Fruit fly (Drosophila melanogaster) whole organism, embryonic: ENCODE data around the gene mRF1.

Source experiments
- ATbp ChIP-seq: fragments of 200-800 bp; sonication (Bioruptor generic); optimal IDR thresholded peaks from 2 replicates; lab custom pipeline; 2017; ENCODE audit warnings: missing biosample characterization, mild to moderate bottlenecking, missing genetic modification characterization, missing genetic modification reagents
- Bdp1 ChIP-seq: fragments of 200-800 bp; sonication (Bioruptor generic); optimal IDR thresholded peaks from 3 replicates; lab custom pipeline; 2016; ENCODE audit warnings: missing biosample characterization, missing genetic modification characterization
- CG1024 ChIP-seq: fragments of 200-800 bp; sonication (Bioruptor generic); IDR thresholded peaks from 2 replicates; pipeline ENCODE4 v1.3.6; 2022; ENCODE audit warnings: missing biosample characterization, missing genetic modification characterization
- CG10366 ChIP-seq: fragments of 200-800 bp; sonication (Bioruptor generic); IDR thresholded peaks from 2 replicates; pipeline ENCODE4 v1.3.6; 2022; ENCODE audit warnings: missing biosample characterization, missing genetic modification characterization
- CG11456 ChIP-seq: fragments of 200-800 bp; sonication (Bioruptor generic); IDR thresholded peaks from 3 replicates; pipeline ENCODE4 v1.3.6; 2022; ENCODE audit warnings: missing biosample characterization, missing genetic modification characterization
- CG12299 ChIP-seq: fragments of 200-800 bp; sonication (Bioruptor generic); optimal IDR thresholded peaks from 2 replicates; lab custom pipeline; 2018; ENCODE audit warnings: missing biosample characterization, mild to moderate bottlenecking, missing genetic modification characterization
- CG17328 ChIP-seq: fragments of 200-800 bp; sonication (Bioruptor generic); IDR thresholded peaks from 2 replicates; pipeline ENCODE4 v1.3.6; 2022; ENCODE audit warnings: missing biosample characterization, missing genetic modification characterization
- CG18011 ChIP-seq: fragments of 200-800 bp; sonication (Bioruptor generic); optimal IDR thresholded peaks from 2 replicates; lab custom pipeline; 2017; ENCODE audit warnings: missing biosample characterization, missing genetic modification characterization, mild to moderate bottlenecking, moderate library complexity, missing genotype
- CG2120 ChIP-seq: fragments of 200-800 bp; sonication (Bioruptor generic); optimal IDR thresholded peaks from 3 replicates; lab custom pipeline; 2016; ENCODE audit warnings: missing biosample characterization, missing genetic modification characterization
- CG32532 ChIP-seq: fragments of 200-800 bp; sonication (Bioruptor generic); IDR thresholded peaks from 2 replicates; pipeline ENCODE4 v1.3.6; 2022; ENCODE audit warnings: missing biosample characterization, missing genetic modification characterization
- CG33213 ChIP-seq: fragments of 200-800 bp; sonication (Bioruptor generic); optimal IDR thresholded peaks from 3 replicates; lab custom pipeline; 2016; ENCODE audit warnings: missing biosample characterization, missing genetic modification characterization
- CG34224 ChIP-seq: fragments of 200-800 bp; sonication (Bioruptor generic); IDR thresholded peaks from 3 replicates; pipeline ENCODE4 v1.3.6; 2022; ENCODE audit warnings: missing biosample characterization, missing genetic modification characterization; ENCODE audit not compliant: partially characterized antibody
- CG34376 ChIP-seq: fragments of 200-800 bp; sonication (Bioruptor generic); optimal IDR thresholded peaks from 2 replicates; lab custom pipeline; 2018; ENCODE audit warnings: missing biosample characterization, mild to moderate bottlenecking, missing genetic modification characterization
- CG3847 ChIP-seq: fragments of 200-800 bp; sonication (Bioruptor generic); IDR thresholded peaks from 2 replicates; pipeline ENCODE4 v1.3.6; 2022; ENCODE audit warnings: missing biosample characterization, missing genetic modification characterization
- CG3995 ChIP-seq: fragments of 200-800 bp; sonication (Bioruptor generic); optimal IDR thresholded peaks from 3 replicates; lab custom pipeline; 2016; ENCODE audit warnings: missing biosample characterization, missing genetic modification characterization
- CG4854 ChIP-seq: fragments of 200-800 bp; sonication (Bioruptor generic); optimal IDR thresholded peaks from 2 replicates; lab custom pipeline; 2016; ENCODE audit warnings: missing biosample characterization, missing genetic modification characterization, inconsistent platforms
- CG6175 ChIP-seq: fragments of 200-800 bp; sonication (Bioruptor generic); IDR thresholded peaks from 3 replicates; pipeline ENCODE4 v1.3.6; 2022; ENCODE audit warnings: missing biosample characterization, missing genetic modification characterization
- CG6689 ChIP-seq: fragments of 200-800 bp; sonication (Bioruptor generic); IDR thresholded peaks from 2 replicates; pipeline ENCODE4 v1.3.6; 2022; ENCODE audit warnings: missing biosample characterization, missing genetic modification characterization
- CG6854 ChIP-seq: fragments of 200-800 bp; sonication (Bioruptor generic); optimal IDR thresholded peaks from 3 replicates; lab custom pipeline; 2017; ENCODE audit warnings: missing biosample characterization, mild to moderate bottlenecking, missing genetic modification characterization
- CG7963 ChIP-seq: fragments of 200-800 bp; sonication (Bioruptor generic); IDR thresholded peaks from 3 replicates; pipeline ENCODE4 v1.3.6; 2022; ENCODE audit warnings: missing biosample characterization, missing genetic modification characterization; ENCODE audit not compliant: partially characterized antibody
- CG7987 ChIP-seq: fragments of 200-800 bp; sonication (Bioruptor generic); optimal IDR thresholded peaks from 2 replicates; lab custom pipeline; 2018; ENCODE audit warnings: missing biosample characterization, mild to moderate bottlenecking, missing genetic modification characterization, moderate library complexity
- CG8359 ChIP-seq: fragments of 200-800 bp; sonication (Bioruptor generic); optimal IDR thresholded peaks from 2 replicates; lab custom pipeline; 2017; ENCODE audit warnings: missing biosample characterization, mild to moderate bottlenecking, missing genetic modification characterization, borderline replicate concordance
- CTCF ChIP-seq: fragments of 200-800 bp; sonication (Bioruptor generic); optimal IDR thresholded peaks from 2 replicates; lab custom pipeline; 2017; ENCODE audit warnings: missing biosample characterization, mild to moderate bottlenecking, missing genetic modification characterization, moderate library complexity
- D19B ChIP-seq: fragments of 200-800 bp; sonication (Bioruptor generic); optimal IDR thresholded peaks from 2 replicates; lab custom pipeline; 2017; ENCODE audit warnings: missing biosample characterization, mild to moderate bottlenecking, missing genetic modification characterization
- Dbx ChIP-seq: fragments of 200-800 bp; sonication (Bioruptor generic); IDR thresholded peaks from 3 replicates; pipeline ENCODE4 v1.3.6; 2022; ENCODE audit warnings: missing biosample characterization, missing genetic modification characterization
- Drgx ChIP-seq: fragments of 200-800 bp; sonication (Bioruptor generic); IDR thresholded peaks from 2 replicates; pipeline ENCODE4 v1.3.6; 2022; ENCODE audit warnings: missing biosample characterization, missing genetic modification characterization
- Ets65A ChIP-seq: fragments of 200-800 bp; sonication (Bioruptor generic); peaks from one replicate; lab custom pipeline; 2016; ENCODE audit warnings: missing biosample characterization, missing genetic modification characterization
- Fer1 ChIP-seq: fragments of 200-800 bp; sonication (Bioruptor generic); optimal IDR thresholded peaks from 2 replicates; lab custom pipeline; 2017; ENCODE audit warnings: missing biosample characterization, mild to moderate bottlenecking, missing genetic modification characterization
- Hr78 ChIP-seq, 2 experiments: fragments of 200-800 bp in 1 of 2; fragments of >200 bp in 1 of 2; sonication (Bioruptor generic) in 1 of 2; optimal IDR thresholded peaks; 2 replicates each; lab custom pipeline; 2017 to 2019; ENCODE audit warnings: missing biosample characterization in 2 of 2, missing genetic modification characterization in 2 of 2, mild to moderate bottlenecking in 1 of 2, moderate library complexity in 1 of 2
- Mad ChIP-seq: fragments of 200-800 bp; sonication (Bioruptor generic); optimal IDR thresholded peaks from 2 replicates; lab custom pipeline; 2016; ENCODE audit warnings: missing biosample characterization, missing genetic modification characterization
- Mes4 ChIP-seq: fragments of 200-800 bp; sonication (Bioruptor generic); optimal IDR thresholded peaks from 2 replicates; lab custom pipeline; 2016; ENCODE audit warnings: missing biosample characterization, missing genetic modification characterization
- NfI ChIP-seq: fragments of 200-800 bp; sonication (Bioruptor generic); optimal IDR thresholded peaks from 3 replicates; lab custom pipeline; 2018; ENCODE audit warnings: missing biosample characterization, mild to moderate bottlenecking, missing genetic modification characterization, moderate library complexity
- Ptx1 ChIP-seq: fragments of 200-800 bp; sonication (Bioruptor generic); IDR thresholded peaks from 2 replicates; pipeline ENCODE4 v1.3.6; 2022; ENCODE audit warnings: missing biosample characterization, missing genetic modification characterization
- Sin3A ChIP-seq: fragments of >200 bp; optimal IDR thresholded peaks from 2 replicates; lab custom pipeline; 2018
- Six4 ChIP-seq: fragments of 200-800 bp; sonication (Bioruptor generic); optimal IDR thresholded peaks from 2 replicates; lab custom pipeline; 2016; ENCODE audit warnings: missing biosample characterization, missing genetic modification characterization
- Vsx1 ChIP-seq: fragments of 200-800 bp; sonication (Bioruptor generic); optimal IDR thresholded peaks from 2 replicates; lab custom pipeline; 2017; ENCODE audit warnings: missing biosample characterization, mild to moderate bottlenecking, missing genetic modification characterization, missing genetic modification reagents
- Xbp1 ChIP-seq: fragments of 200-800 bp; sonication (Bioruptor generic); optimal IDR thresholded peaks from 3 replicates; lab custom pipeline; 2016; ENCODE audit warnings: missing biosample characterization, mild to moderate bottlenecking, missing genetic modification characterization
- Xrp1 ChIP-seq: fragments of 200-800 bp; sonication (Bioruptor generic); IDR thresholded peaks from 2 replicates; pipeline ENCODE4 v1.3.6; 2022; ENCODE audit warnings: missing biosample characterization, missing genetic modification characterization
- YL-1 ChIP-seq: fragments of 200-800 bp; sonication (Bioruptor generic); optimal IDR thresholded peaks from 3 replicates; lab custom pipeline; 2017; ENCODE audit warnings: missing biosample characterization, mild to moderate bottlenecking, missing genetic modification characterization
- ase ChIP-seq: fragments of 200-800 bp; sonication (Bioruptor generic); IDR thresholded peaks from 3 replicates; pipeline ENCODE4 v1.3.6; 2022; ENCODE audit warnings: missing biosample characterization, missing genetic modification characterization
- corto ChIP-seq: fragments of 200-800 bp; sonication (Bioruptor generic); optimal IDR thresholded peaks from 2 replicates; lab custom pipeline; 2016; ENCODE audit warnings: missing biosample characterization, mild to moderate bottlenecking, missing genetic modification characterization, moderate library complexity
- gfzf ChIP-seq: fragments of 200-800 bp; sonication (Bioruptor generic); optimal IDR thresholded peaks from 2 replicates; lab custom pipeline; 2016; ENCODE audit warnings: missing biosample characterization, mild to moderate bottlenecking, missing genetic modification characterization, moderate library complexity
- ind ChIP-seq: fragments of 200-800 bp; sonication (Bioruptor generic); optimal IDR thresholded peaks from 3 replicates; lab custom pipeline; 2016; ENCODE audit warnings: missing biosample characterization, missing genetic modification characterization
- insv ChIP-seq, 2 experiments: fragments of 200-800 bp; sonication (Bioruptor generic); optimal IDR thresholded peaks; 3 replicates each; lab custom pipeline; 2016 to 2018; ENCODE audit warnings: missing biosample characterization in 2 of 2, missing genetic modification characterization in 2 of 2
- lmd ChIP-seq: fragments of 200-800 bp; sonication (Bioruptor generic); IDR thresholded peaks from 2 replicates; pipeline ENCODE4 v1.3.6; 2022; ENCODE audit warnings: missing biosample characterization, missing genetic modification characterization
- onecut ChIP-seq: fragments of 200-800 bp; sonication (Bioruptor generic); IDR thresholded peaks from 2 replicates; pipeline ENCODE4 v1.3.6; 2022; ENCODE audit warnings: missing biosample characterization, missing genetic modification characterization
- phol ChIP-seq: fragments of 200-800 bp; sonication (Bioruptor generic); optimal IDR thresholded peaks from 3 replicates; lab custom pipeline; 2018; ENCODE audit warnings: missing biosample characterization, mild to moderate bottlenecking, missing genetic modification characterization, moderate library complexity
- pros ChIP-seq: fragments of 200-800 bp; sonication (Bioruptor generic); optimal IDR thresholded peaks from 3 replicates; lab custom pipeline; 2019; ENCODE audit warnings: missing biosample characterization, mild to moderate bottlenecking, missing genetic modification characterization, moderate library complexity
- rib ChIP-seq: fragments of 200-800 bp; sonication (Bioruptor generic); IDR thresholded peaks from 2 replicates; pipeline ENCODE4 v1.3.6; 2022; ENCODE audit warnings: missing biosample characterization, missing genetic modification characterization
- slbo ChIP-seq: fragments of 200-800 bp; sonication (Bioruptor generic); IDR thresholded peaks from 2 replicates; pipeline ENCODE4 v1.3.6; 2022; ENCODE audit warnings: missing biosample characterization, missing genetic modification characterization
- trem ChIP-seq: fragments of 200-800 bp; optimal IDR thresholded peaks from 3 replicates; lab custom pipeline; 2019; ENCODE audit warnings: missing biosample characterization, mild to moderate bottlenecking, missing genetic modification characterization, moderate library complexity
- ttk ChIP-seq: fragments of 200-800 bp; sonication (Bioruptor generic); IDR thresholded peaks from 2 replicates; pipeline ENCODE4 v2.1.2; 2022; ENCODE audit warnings: missing biosample characterization, missing genetic modification characterization

The mRF1 gene

dm6 chr2L:13191894-13192293, 27.9 kb upstream of the mRF1 start, which contains the start of the genes CG16974 and Edem2 (continued):
- peak; percentile 84 for TF ChIP-seq CG3847 (GFP tag; lab: Robert Waterston, UW)
- TF ChIP-seq pros (GFP tag; lab: Kevin White, UChicago), result no peak
- TF ChIP-seq gfzf, result peak; percentile 73
- TF ChIP-seq onecut, result no peak
- no peak for TF ChIP-seq CG6854 (GFP tag; lab: Kevin White, UChicago)
- TF ChIP-seq Fer1 (GFP tag; lab: Kevin White, UChicago), result peak; percentile 67
- peak; percentile 71 for TF ChIP-seq CG32532
- TF ChIP-seq rib, result peak; percentile 65
- peak; percentile 91 for TF ChIP-seq Ets65A (GFP tag; lab: Kevin White, UChicago)
- TF ChIP-seq CG7963 (GFP tag; lab: Robert Waterston, UW), result no peak
- peak in 1 of 2 experiments; percentile 55 for TF ChIP-seq insv (GFP tag; optimal IDR thresholded peaks at IDR 0.05; lab: Kevin White, UChicago)
- TF ChIP-seq phol, result peak; percentile 89
- peak; percentile 44 for TF ChIP-seq CG34376 (GFP tag; lab: Kevin White, UChicago)
- peak; percentile 70 for TF ChIP-seq corto
- TF ChIP-seq Bdp1 (GFP tag; lab: Kevin White, UChicago), result peak; percentile 45
- peak; percentile 87 for TF ChIP-seq trem (tag; lab: Kevin White, UChicago)
- TF ChIP-seq slbo (GFP tag; lab: Robert Waterston, UW), result peak; percentile 89
- no peak for TF ChIP-seq CG34224 (GFP tag; lab: Robert Waterston, UW)
- TF ChIP-seq lmd (GFP tag; lab: Robert Waterston, UW), result peak; percentile 74
- 0 out of 2 replicates have a peak, but pooled peaks have one; percentile 49 for TF ChIP-seq CG10366 (GFP tag; lab: Robert Waterston, UW)
- peak; percentile 85 for TF ChIP-seq Xrp1
- peak; percentile 69 for TF ChIP-seq CG7987 (GFP tag; lab: Kevin White, UChicago)
- peak; percentile 60 for TF ChIP-seq Sin3A (lab: Kevin White, UChicago)
- no peak for TF ChIP-seq ATbp (GFP tag; lab: Kevin White, UChicago)
- no peak for TF ChIP-seq CG8359 (GFP tag; lab: Kevin White, UChicago)
- peak; percentile 6 for TF ChIP-seq CG4854 (GFP tag; lab: Kevin White, UChicago)
- TF ChIP-seq Ptx1 (GFP tag; lab: Robert Waterston, UW), result peak; percentile 88
- peak; percentile 84 for TF ChIP-seq CG11456 (GFP tag; lab: Robert Waterston, UW)
- peak; percentile 80 for TF ChIP-seq YL-1
- no peak for TF ChIP-seq CTCF
- TF ChIP-seq CG2120 (GFP tag; lab: Kevin White, UChicago), result peak; percentile 80
- TF ChIP-seq Mes4 (GFP tag; lab: Kevin White, UChicago), result no peak
- peak; percentile 85 for TF ChIP-seq Xbp1
- no peak for TF ChIP-seq Drgx (GFP tag; lab: Robert Waterston, UW)
- peak; percentile 61 for TF ChIP-seq CG18011 (GFP tag; lab: Kevin White, UChicago)
- peak; percentile 48; the same call in 2 of the 3 replicates for TF ChIP-seq ase (GFP tag; lab: Robert Waterston, UW)
- no peak for TF ChIP-seq CG1024
- TF ChIP-seq NfI (GFP tag; lab: Kevin White, UChicago), result no peak
- peak; percentile 59; the same call in 2 of the 3 replicates for TF ChIP-seq Dbx (GFP tag; lab: Robert Waterston, UW)
- TF ChIP-seq D19B (GFP tag; lab: Kevin White, UChicago), result no peak
- peak; percentile 70 for TF ChIP-seq CG17328 (GFP tag; lab: Robert Waterston, UW)
- TF ChIP-seq ind (GFP tag; lab: Kevin White, UChicago), result peak; percentile 83
- TF ChIP-seq CG6689 (GFP tag; lab: Robert Waterston, UW), result peak; percentile 79
- no peak for TF ChIP-seq Hr78 (GFP tag; optimal IDR thresholded peaks at IDR 0.05; lab: Kevin White, UChicago)
- TF ChIP-seq CG6175 (GFP tag; lab: Robert Waterston, UW), result 0 out of 3 replicates have a peak, but pooled peaks have one; percentile 31
- TF ChIP-seq CG12299, result peak; percentile 69
- no peak for TF ChIP-seq CG33213 (GFP tag; lab: Kevin White, UChicago)
- peak; percentile 60 for TF ChIP-seq ttk (GFP tag; lab: Robert Waterston, UW)
- peak; percentile 64 for TF ChIP-seq Six4 (GFP tag; lab: Kevin White, UChicago)
- peak; percentile 54 for TF ChIP-seq Mad (GFP tag; lab: Kevin White, UChicago)
- peak; percentile 60 for TF ChIP-seq CG3995
- no peak for TF ChIP-seq Vsx1 (GFP tag; lab: Kevin White, UChicago)
